Worm (Caenorhabditis elegans): ENCODE measurements around the gene irld-18.

irld-18 gene

DNA sequence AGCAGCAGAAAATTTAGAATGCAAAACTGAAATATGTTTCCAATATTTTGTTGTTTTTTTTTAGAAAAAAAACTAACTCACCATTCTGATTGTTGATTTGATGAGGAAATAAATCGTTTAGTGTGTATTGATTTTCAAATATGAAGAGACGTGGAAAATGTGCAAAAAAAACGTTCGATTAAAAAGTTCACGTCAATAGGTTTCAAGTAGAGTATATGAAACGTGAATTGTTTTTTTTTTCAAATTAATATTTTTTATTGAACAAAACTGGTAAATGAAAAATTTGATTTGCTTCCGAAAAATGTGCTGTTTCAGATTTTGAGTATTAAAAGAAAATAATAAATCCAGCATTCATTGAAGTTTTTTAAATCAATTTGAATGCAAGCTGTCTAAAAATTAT, at the start of gene irld-18:
irld-18 (minus strand) TSS at position 101 of the 400 bp plus-strand sequence.
- no peak for TF ChIP-seq unc-62 (GFP tag; optimal IDR thresholded peaks at IDR 0.05)

DNA sequence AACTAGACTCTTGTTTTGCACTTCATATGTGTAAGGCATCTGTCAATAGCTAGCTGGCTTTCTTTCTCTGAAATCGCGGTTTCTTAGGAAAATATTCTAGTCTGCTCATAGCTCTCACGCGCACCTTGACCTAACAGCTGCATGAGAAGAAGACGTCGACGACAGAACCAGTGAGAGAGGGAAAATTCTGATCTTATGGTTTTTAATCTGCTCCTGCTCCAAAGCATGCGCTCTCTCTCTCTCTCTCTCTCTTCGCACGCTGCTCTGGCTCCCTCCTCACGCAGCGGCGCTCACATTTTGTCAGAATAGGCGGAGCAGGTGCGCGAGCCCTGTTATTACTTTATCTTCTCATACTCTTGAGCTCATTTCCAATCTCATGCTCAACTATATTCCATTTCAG, 41.3 kb upstream of the irld-18 start:
- TF ChIP-seq unc-62 (GFP tag; optimal IDR thresholded peaks at IDR 0.05), result no peak

ce11 chrIV:14621117-14621516, 40.3 kb upstream of the irld-18 start:
- TF ChIP-seq unc-62 (GFP tag; optimal IDR thresholded peaks at IDR 0.05), result no peak

- no peak for TF ChIP-seq unc-62 (GFP tag; optimal IDR thresholded peaks at IDR 0.05)
Measured at ce11 chrIV:14620543-14620942, 39.7 kb upstream of the irld-18 start.

ce11 chrIV:14620042-14620441, 39.2 kb upstream of the irld-18 start:
- no peak for TF ChIP-seq unc-62 (GFP tag; optimal IDR thresholded peaks at IDR 0.05)

- no peak for TF ChIP-seq unc-62 (GFP tag; optimal IDR thresholded peaks at IDR 0.05)
Measured at ce11 chrIV:14618551-14618950, 37.7 kb upstream of the irld-18 start.

ce11 chrIV:14617985-14618384, 37.1 kb upstream of the irld-18 start:
- TF ChIP-seq unc-62 (GFP tag; optimal IDR thresholded peaks at IDR 0.05), result no peak

DNA sequence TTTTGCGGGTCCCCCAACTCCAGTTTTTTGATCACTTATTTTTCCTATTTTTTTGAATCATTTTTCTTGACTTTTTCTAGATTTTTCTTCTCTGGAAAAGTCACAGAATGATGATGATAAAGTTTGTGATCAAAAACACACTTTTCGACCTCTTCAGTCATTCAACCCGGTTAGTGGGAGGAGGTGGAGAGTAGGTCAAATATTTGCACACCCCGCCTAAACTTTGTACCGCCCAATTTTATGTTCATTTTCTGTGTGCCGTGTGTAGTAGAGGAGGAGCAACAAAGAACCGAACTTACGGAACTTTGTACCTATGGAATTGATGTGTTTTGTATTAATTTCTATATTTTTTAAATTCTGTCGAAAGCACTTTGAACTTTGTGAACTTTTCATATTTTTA, 36.7 kb upstream of the irld-18 start:
- no peak for TF ChIP-seq unc-62 (GFP tag; optimal IDR thresholded peaks at IDR 0.05)

DNA sequence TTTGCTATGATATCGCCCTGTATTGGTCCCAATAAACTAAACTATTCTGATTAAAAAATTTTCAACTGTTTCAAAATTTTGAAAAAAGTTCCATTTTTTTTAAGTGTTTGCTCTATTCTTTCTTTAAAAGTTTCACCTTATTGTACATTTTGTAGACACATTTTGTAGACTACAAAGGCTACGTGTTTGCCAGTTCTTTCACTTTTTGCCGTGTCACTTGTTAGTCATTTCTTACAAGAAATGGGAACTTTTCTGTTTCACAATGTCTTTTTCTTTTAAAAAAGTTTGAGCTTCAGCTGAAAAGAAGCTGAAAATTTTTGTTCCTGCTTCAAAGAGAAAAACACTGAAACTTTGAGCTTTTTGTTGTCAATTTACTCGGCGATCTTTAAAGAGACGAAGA, 36.2 kb upstream of the irld-18 start:
- TF ChIP-seq unc-62 (GFP tag; optimal IDR thresholded peaks at IDR 0.05), result no peak

ce11 chrIV:14616303-14616702, 35.5 kb upstream of the irld-18 start, which contains the start of gene dmd-6:
Gene dmd-6, plus strand, starts transcription at chrIV:14616603.
- TF ChIP-seq unc-62 (GFP tag; optimal IDR thresholded peaks at IDR 0.05), result no peak

DNA sequence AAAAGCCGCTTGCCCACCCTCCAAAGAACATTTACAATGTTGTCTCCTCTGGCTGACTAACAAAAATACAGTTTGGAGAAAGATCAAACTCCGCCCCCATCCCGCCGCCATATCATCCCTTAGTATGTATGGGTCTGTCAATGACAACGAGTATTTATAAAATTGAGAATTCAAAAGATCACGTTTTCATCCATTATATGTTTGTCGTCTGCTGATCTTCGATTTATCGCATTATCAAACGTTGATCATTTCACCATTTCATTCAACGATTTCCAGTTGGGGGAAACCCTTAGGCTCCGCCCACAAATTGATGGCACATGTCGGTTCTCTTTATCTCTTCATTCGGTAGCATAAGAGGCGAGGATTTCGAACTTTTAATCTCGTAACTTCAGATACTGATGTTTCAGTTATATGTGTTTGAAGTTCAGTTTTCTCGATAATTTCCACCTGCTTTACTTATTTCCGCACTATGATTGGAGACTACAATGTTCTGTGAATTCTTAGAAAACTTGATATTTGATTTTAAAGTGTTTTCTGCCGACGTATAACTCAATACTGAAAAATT, 33.4 kb upstream of the irld-18 start:
- TF ChIP-seq unc-62 (GFP tag; optimal IDR thresholded peaks at IDR 0.05), result no peak

DNA sequence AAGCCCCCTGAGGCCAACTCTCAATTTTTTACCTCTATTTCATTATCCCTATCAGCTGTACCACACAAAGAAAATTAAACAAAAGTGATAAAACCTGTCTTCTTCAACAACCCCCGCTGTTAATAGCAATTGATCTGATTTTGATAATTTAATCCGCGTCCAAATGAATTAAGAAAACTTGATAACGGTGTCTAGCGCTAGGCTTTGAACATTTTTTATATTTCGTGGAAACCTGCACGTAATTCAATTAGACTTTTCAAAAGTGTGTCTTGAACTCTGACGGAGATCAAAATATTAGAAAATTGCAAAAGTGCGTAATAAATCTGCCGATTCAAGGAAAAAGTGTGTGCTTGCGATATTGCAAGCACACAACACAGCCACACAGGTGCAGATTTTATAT, 32.5 kb upstream of the irld-18 start:
- TF ChIP-seq unc-62 (GFP tag; optimal IDR thresholded peaks at IDR 0.05), result no peak

DNA sequence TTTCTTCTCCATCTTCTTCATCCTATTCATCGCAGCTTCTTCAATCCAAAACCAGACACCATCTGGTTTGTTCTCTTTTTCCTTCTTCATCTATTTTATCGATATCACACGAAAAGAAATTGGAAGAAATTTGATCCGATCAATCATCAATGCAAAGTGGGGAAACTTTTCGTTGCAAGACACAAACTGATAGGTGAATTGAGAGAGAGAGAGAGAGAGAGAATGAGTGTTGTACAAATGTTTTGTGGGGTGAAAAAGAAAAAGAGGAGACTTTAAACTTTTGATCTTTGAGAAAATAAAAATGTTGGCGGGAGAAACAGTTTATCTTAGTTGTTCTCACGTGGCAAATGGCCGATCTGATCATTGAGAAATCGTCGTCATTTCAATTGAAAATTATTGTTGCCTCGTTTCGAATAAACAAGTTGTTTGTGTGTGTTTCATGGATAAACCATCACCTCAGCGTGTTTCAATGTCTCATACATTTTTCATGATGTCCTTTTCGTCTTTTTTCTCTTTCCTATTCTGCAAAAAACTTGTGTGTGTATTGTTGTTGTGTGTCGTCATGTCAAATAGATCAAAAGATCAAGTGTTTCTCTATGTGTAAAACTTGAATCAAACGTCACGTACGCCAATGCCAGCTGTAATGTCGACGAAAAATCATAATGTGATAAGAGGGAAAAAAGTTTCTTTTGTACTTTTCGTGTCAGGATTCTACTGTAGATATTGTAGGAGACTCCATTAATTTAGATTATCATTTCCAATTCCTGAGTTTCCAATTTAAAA, 31.9 kb upstream of the irld-18 start:
- TF ChIP-seq unc-62 (GFP tag; optimal IDR thresholded peaks at IDR 0.05), result no peak

DNA sequence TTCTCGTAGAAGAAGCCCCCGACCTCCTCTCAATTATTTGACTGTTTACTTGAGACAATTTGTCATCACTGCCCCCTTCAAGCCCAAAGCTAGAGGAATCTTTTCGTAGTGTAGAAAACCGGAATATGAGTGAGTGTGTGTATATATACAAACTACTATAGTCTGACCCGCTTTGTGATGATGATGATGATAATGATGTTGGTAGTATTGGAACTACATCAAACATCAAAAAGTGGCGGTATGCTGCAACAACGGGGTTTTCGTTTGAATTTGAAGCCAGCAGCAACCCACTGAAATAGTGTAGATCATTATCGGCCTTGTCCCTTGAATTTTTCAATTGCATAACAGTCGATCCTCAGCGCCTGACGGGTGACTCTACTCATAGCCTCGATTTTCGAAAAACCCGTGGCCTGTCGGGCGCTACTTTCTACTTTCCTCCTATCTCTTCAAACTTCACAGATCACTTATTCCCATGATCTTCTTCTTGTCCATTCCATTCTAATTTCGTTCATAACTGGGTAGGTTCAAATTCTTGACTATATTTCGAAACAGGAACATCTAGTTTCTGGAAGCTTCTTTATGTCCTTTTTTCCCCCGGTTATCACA, 31.2 kb upstream of the irld-18 start:
- TF ChIP-seq unc-62 (GFP tag; optimal IDR thresholded peaks at IDR 0.05), result no peak

DNA sequence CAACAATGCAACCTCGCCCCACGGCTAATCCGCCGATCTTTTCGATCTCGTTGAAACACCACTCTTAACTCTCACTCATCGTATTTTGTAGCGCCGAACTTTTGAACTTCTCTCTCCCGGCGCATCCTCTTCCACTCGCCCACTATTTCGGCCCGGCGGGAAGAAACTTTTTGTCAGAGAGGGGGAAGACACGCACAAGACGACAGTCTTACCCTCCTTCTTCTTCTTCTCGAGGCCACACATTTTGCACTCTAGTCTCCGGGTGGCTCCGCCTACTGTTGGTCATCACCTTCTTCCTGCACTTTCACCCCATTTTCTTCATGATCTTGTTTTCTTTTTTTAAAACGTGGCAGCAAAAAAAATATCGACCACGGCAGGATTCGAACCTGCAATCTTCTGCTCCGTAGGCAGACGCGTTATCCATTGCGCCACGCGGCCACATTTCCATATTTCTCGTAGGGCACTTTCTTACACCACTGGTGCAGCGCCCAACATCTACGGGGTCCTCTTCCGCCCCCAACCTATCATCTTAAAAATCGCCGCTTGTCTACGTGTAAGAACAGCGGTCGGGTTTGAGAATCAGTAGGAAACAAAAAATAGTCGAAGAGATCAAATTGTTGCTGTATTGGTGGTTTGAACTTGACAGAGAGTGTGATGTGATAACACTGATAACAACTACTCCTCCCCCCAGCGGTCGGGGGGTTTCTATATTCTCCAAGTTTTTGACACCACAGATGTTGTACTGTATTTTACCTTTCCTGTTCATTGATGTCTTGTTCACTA, 30.3 kb upstream of the irld-18 start:
- TF ChIP-seq unc-62 (GFP tag; optimal IDR thresholded peaks at IDR 0.05), result no peak

DNA sequence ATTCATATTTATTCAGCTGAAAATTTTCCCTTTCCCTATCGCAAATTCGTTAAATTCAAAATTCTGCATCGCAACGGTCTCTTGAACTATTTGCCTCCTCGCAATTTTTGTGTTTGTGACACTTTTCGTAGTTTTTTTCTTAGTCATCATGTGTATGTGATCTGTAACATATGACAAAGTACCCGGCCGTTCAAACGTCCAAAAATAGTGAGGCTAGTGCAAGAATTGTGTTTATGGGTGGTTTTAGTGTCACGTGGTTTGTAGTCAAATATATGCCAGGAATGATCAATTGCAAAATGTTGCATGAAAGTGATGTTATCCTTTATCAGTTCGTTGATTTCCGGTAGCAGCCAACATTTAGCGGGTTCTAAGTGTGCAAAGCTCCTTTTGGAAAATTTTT, 28.9 kb upstream of the irld-18 start:
- no peak for TF ChIP-seq unc-62 (GFP tag; optimal IDR thresholded peaks at IDR 0.05)

Data from whole organism, dauer.